Fruit fly (Drosophila melanogaster): ENCODE results near the gene CG4678.

Gene CG4678

DNA sequence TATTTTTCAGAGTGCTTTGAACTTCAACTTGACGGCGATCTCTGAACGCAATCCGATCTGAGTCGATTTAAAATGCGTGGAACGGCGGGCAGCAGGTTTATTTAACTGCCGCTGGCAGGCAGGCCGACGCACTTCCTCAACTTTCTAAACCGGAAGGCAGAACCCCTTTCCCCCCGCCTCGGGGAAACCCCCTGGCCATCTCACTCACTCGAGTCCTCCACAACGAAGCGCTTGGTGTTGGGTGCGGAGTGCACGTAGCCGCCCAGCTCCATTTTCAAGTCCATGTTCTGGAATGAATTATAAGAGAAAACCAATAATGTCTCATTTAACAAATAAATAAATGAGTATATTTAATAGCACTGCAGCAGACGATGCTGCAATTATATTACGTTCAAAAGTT, 26.1 kb upstream of the CG4678 start:
- TF ChIP-seq Met (GFP tag; optimal IDR thresholded peaks at IDR 0.05) (peak; percentile 4), Sox102F (GFP tag; optimal IDR thresholded peaks at IDR 0.05) (no peak), CG6808 (GFP tag; optimal IDR thresholded peaks at IDR 0.05) (no peak), Hr4 (GFP tag; optimal IDR thresholded peaks at IDR 0.05) (no peak), Ets21C (GFP tag; optimal IDR thresholded peaks at IDR 0.05) (no peak), dac (GFP tag; optimal IDR thresholded peaks at IDR 0.05) (no peak), Gug (GFP tag; IDR thresholded peaks at IDR 0.05) (no peak), CG1621 (tag; optimal IDR thresholded peaks at IDR 0.05) (no peak), salr (GFP tag; optimal IDR thresholded peaks at IDR 0.05) (no peak), Eip78C (GFP tag) (peak; percentile 51), esn (GFP tag; optimal IDR thresholded peaks at IDR 0.05) (no peak), CG31627 (GFP tag; optimal IDR thresholded peaks at IDR 0.05) (no peak)

DNA sequence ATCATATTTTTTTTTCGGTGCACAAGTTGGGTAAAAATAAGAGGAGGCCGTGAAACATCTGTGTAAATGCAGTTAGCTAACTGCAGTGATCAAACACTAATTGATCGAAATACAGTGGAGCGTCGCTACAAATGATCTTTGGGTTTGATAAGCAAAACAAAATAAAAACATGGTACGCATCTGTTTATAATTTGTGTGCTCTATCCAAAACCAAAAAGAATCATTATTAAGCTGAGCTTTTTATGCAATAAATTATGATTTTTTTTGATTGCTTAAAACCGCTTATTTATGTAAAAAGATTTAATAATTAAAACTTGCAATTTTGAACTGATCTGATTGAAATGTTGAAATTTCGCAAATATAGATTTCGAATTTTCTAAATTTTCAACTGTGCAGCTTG, 25.7 kb upstream of the CG4678 start:
- TF ChIP-seq Ets21C (GFP tag; optimal IDR thresholded peaks at IDR 0.05) (no peak), Hr4 (GFP tag; optimal IDR thresholded peaks at IDR 0.05) (peak; percentile 35), fkh (GFP tag; optimal IDR thresholded peaks at IDR 0.05) (no peak), Sox15 (GFP tag; optimal IDR thresholded peaks at IDR 0.05) (no peak), CG8632 (GFP tag; optimal IDR thresholded peaks at IDR 0.05) (no peak), CG7368 (GFP tag; optimal IDR thresholded peaks at IDR 0.05) (no peak), Smox (GFP tag; optimal IDR thresholded peaks at IDR 0.05) (peak; percentile 34), Gug (GFP tag; IDR thresholded peaks at IDR 0.05) (no peak), svp (GFP tag) (no peak), CG31627 (GFP tag; optimal IDR thresholded peaks at IDR 0.05) (peak; percentile 29), Eip78C (GFP tag) (peak; percentile 45), CG16779 (tag; optimal IDR thresholded peaks at IDR 0.05) (no peak), Blimp-1 (GFP tag; optimal IDR thresholded peaks at IDR 0.05) (no peak), esn (GFP tag; optimal IDR thresholded peaks at IDR 0.05) (peak; percentile 47), CG11294 (GFP tag; IDR thresholded peaks at IDR 0.05) (no peak), CG10669 (GFP tag; optimal IDR thresholded peaks at IDR 0.05) (no peak), Hr39 (GFP tag; optimal IDR thresholded peaks at IDR 0.05) (peak; percentile 29), salr (GFP tag; optimal IDR thresholded peaks at IDR 0.05) (peak in 1 of 2 experiments; percentile 9), Eip93F (GFP tag; optimal IDR thresholded peaks at IDR 0.05) (no peak), CG34406 (GFP tag; optimal IDR thresholded peaks at IDR 0.05) (no peak), vri (GFP tag; optimal IDR thresholded peaks at IDR 0.05) (no peak), CG6163 (GFP tag; IDR thresholded peaks at IDR 0.05) (no peak), topi (GFP tag; optimal IDR thresholded peaks at IDR 0.05) (no peak), Sox14 (GFP tag; optimal IDR thresholded peaks at IDR 0.05) (no peak), cyc (GFP tag; optimal IDR thresholded peaks at IDR 0.05) (peak; percentile 33), fd85E (GFP tag; optimal IDR thresholded peaks at IDR 0.05) (no peak), CG6276 (GFP tag; optimal IDR thresholded peaks at IDR 0.05) (peak; percentile 32), CG8119 (GFP tag; IDR thresholded peaks at IDR 0.05) (peak; percentile 31; the same call in 1 of the 3 replicates), Eip75B (GFP tag; optimal IDR thresholded peaks at IDR 0.05) (no peak), lz (GFP tag; optimal IDR thresholded peaks at IDR 0.05) (peak; percentile 13), CG1621 (tag; optimal IDR thresholded peaks at IDR 0.05) (no peak), CG10631 (GFP tag; optimal IDR thresholded peaks at IDR 0.05) (no peak), CG6792 (GFP tag; optimal IDR thresholded peaks at IDR 0.05) (no peak), CG32006 (GFP tag; optimal IDR thresholded peaks at IDR 0.05) (peak; percentile 64), Lpt (GFP tag; optimal IDR thresholded peaks at IDR 0.05) (no peak), dac (GFP tag; optimal IDR thresholded peaks at IDR 0.05) (no peak), CG9139 (GFP tag; optimal IDR thresholded peaks at IDR 0.05) (no peak), OdsH (GFP tag; optimal IDR thresholded peaks at IDR 0.05) (peak; percentile 14), acj6 (GFP tag; optimal IDR thresholded peaks at IDR 0.05) (no peak), net (GFP tag; optimal IDR thresholded peaks at IDR 0.05) (no peak), pdm3 (GFP tag; optimal IDR thresholded peaks at IDR 0.05) (peak; percentile 37), Ets96B (tag; optimal IDR thresholded peaks at IDR 0.05) (no peak), achi (GFP tag; optimal IDR thresholded peaks at IDR 0.05) (peak; percentile 27), Sox102F (GFP tag; optimal IDR thresholded peaks at IDR 0.05) (peak; percentile 6)
